Worm (Caenorhabditis elegans) whole organism, young adult: ENCODE measurements around the gene M28.8.

Source experiments
- T26A5.8 ChIP-seq: sonication (generic microtip); optimal IDR thresholded peaks from 2 replicates; lab custom pipeline; 2016; ENCODE audit warnings: missing genetic modification characterization, missing compliant biosample characterization
- hmg-20 ChIP-seq: fragments of 200-800 bp; sonication (Bioruptor generic); IDR thresholded peaks from 2 replicates; pipeline ENCODE4 v1.3.6; 2022; ENCODE audit warnings: missing genetic modification reagents, missing genetic modification characterization, missing compliant biosample characterization
- lag-1 ChIP-seq: fragments of 200-800 bp; sonication (Bioruptor generic); IDR thresholded peaks from 2 replicates; pipeline ENCODE4 v1.3.6; 2022; ENCODE audit warnings: missing genetic modification reagents, missing genetic modification characterization, missing compliant biosample characterization
- nfya-1 ChIP-seq: sonication (generic microtip); optimal IDR thresholded peaks from 2 replicates; lab custom pipeline; 2017; ENCODE audit warnings: antibody characterized with exemption, missing compliant biosample characterization, missing genetic modification characterization, borderline replicate concordance; ENCODE audit not compliant: insufficient read depth
- sea-2 ChIP-seq: fragments of 200-800 bp; sonication (Bioruptor generic); IDR thresholded peaks from 2 replicates; pipeline ENCODE4 v1.3.6; 2022; ENCODE audit warnings: missing genetic modification characterization, missing compliant biosample characterization
- tbp1 ChIP-seq: fragments of 200-800 bp; sonication (Bioruptor generic); optimal IDR thresholded peaks from 2 replicates; lab custom pipeline; 2018; ENCODE audit warnings: mild to moderate bottlenecking, missing genetic modification characterization, missing compliant biosample characterization
- xnd-1 ChIP-seq: sonication (generic microtip); optimal IDR thresholded peaks from 2 replicates; lab custom pipeline; 2016; ENCODE audit warnings: missing genotype, missing genetic modification reagents, missing genetic modification characterization, missing compliant biosample characterization
- ztf-18 ChIP-seq: sonication (generic microtip); optimal IDR thresholded peaks from 2 replicates; lab custom pipeline; 2016; ENCODE audit warnings: missing genotype, mild to moderate bottlenecking, missing genetic modification characterization, missing compliant biosample characterization

The M28.8 gene

DNA sequence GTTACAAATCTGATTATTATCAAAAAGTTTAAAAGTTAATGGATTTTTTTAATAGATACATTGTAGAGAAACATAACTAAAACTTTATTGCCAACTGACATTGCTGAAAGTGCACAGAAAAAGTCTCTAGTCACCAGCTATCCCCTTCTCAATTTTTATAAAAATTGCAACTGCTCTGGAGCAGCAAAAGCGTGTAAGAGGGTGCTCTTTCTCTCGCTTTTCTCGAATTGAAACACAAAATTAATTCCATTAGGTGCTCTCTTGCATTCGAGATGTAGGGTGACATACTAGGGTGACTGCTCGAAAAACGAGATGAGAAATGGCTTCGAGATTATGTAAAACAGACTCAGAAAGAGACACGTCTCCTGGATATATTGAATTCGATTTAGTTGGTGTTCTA lies 52.6 kb downstream of the M28.8 start:
- TF ChIP-seq tbp1 (GFP tag; lab: Kevin White, UChicago) (no peak), T26A5.8 (tag; lab: Kevin White, UChicago) (no peak), sea-2 (GFP tag; lab: Robert Waterston, UW) (no peak), ztf-18 (tag; lab: Kevin White, UChicago) (no peak), hmg-20 (no peak), lag-1 (GFP tag; lab: Robert Waterston, UW) (no peak), nfya-1 (no peak), xnd-1 (tag; lab: Kevin White, UChicago) (no peak)
